Worm (Caenorhabditis elegans) whole organism, mixed stage, embryonic: ENCODE measurements around the gene acs-4.

Experiments used
- ces-1 ChIP-seq: fragments of 150-350 bp; optimal IDR thresholded peaks from 2 replicates; lab custom pipeline; 2014; ENCODE audit warnings: missing biosample characterization, missing genetic modification reagents, missing genetic modification characterization
- drap-1 ChIP-seq: fragments of 200-800 bp; sonication (Bioruptor generic); optimal IDR thresholded peaks from 3 replicates; lab custom pipeline; 2018; ENCODE audit warnings: mild to moderate bottlenecking, missing genetic modification characterization, missing compliant biosample characterization
- elt-3 ChIP-seq: fragments of 150-350 bp; optimal IDR thresholded peaks from 2 replicates; lab custom pipeline; 2014; ENCODE audit warnings: missing biosample characterization, missing genetic modification characterization
- hlh-1 ChIP-seq: fragments of 150-350 bp; optimal IDR thresholded peaks from 2 replicates; lab custom pipeline; 2014; ENCODE audit warnings: missing biosample characterization, missing genetic modification reagents, missing genetic modification characterization
- lin-32 ChIP-seq: fragments of 200-800 bp; sonication (Bioruptor generic); optimal IDR thresholded peaks from 2 replicates; lab custom pipeline; 2018; ENCODE audit warnings: mild to moderate bottlenecking, missing genetic modification characterization, missing compliant biosample characterization
- mls-2 ChIP-seq: sonication (generic microtip); optimal IDR thresholded peaks from 2 replicates; lab custom pipeline; 2016; ENCODE audit warnings: mild to moderate bottlenecking, missing genetic modification characterization, moderate library complexity, missing compliant biosample characterization
- nhr-12 ChIP-seq: fragments of 150-350 bp; optimal IDR thresholded peaks from 2 replicates; lab custom pipeline; 2014; ENCODE audit warnings: missing biosample characterization, missing genetic modification characterization
- snpc-4 ChIP-seq: fragments of 150-350 bp; optimal IDR thresholded peaks from 2 replicates; lab custom pipeline; 2014; ENCODE audit warnings: missing biosample characterization, missing genetic modification characterization
- ztf-11 ChIP-seq: fragments of 150-350 bp; optimal IDR thresholded peaks from 2 replicates; lab custom pipeline; 2014; ENCODE audit warnings: missing biosample characterization, missing genetic modification characterization

DNA sequence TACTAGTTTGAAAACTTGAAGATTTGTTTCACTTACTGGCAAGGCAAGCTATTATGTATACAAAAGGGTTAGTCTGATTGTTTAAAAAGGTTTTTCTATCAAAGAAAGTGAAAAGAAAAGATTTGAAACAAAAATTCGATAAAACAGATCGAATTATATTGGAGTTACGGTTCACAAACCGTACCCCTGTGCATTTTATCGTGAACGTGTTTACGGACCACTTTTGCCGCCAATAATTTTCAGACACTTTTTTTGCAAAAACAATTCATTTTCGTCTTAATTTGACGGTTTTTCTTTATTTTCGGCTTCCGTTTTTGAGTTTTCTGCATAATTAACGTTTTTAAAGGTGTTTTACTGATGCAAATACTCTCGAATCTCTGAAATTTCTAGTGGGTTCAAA is 2.4 kb upstream of the acs-4 start:
- no peak for TF ChIP-seq nhr-12
- TF ChIP-seq lin-32 (GFP tag; lab: Kevin White, UChicago) = no peak
- no peak for TF ChIP-seq mls-2
- TF ChIP-seq ces-1 (GFP tag; lab: Kevin White, UChicago) = no peak
- no peak for TF ChIP-seq ztf-11 (tag; lab: Kevin White, UChicago)
- TF ChIP-seq hlh-1 (tag; lab: Kevin White, UChicago) = no peak
- TF ChIP-seq snpc-4 (tag; lab: Kevin White, UChicago) = no peak
- TF ChIP-seq drap-1 (GFP tag; lab: Kevin White, UChicago) = no peak
- TF ChIP-seq elt-3 (tag; lab: Kevin White, UChicago) = no peak
